Worm (Caenorhabditis elegans) whole organism, L4 larva: ENCODE data around the gene C04G2.10.

ENCODE experiments used
- F49E8.2 ChIP-seq: sonication (generic microtip); optimal IDR thresholded peaks from 2 replicates; lab custom pipeline; 2016; ENCODE audit warnings: missing compliant biosample characterization, mild to moderate bottlenecking, missing genetic modification characterization, borderline replicate concordance
- Y75B8A.6 ChIP-seq: fragments of 200-800 bp; sonication (Bioruptor generic); IDR thresholded peaks from 2 replicates; pipeline ENCODE4 v1.3.6; 2022; ENCODE audit warnings: missing genetic modification reagents, missing genetic modification characterization, missing compliant biosample characterization
- ZK546.5 ChIP-seq, 2 experiments: sonication (generic microtip); optimal IDR thresholded peaks; 2 replicates each; lab custom pipeline; 2017; ENCODE audit warnings: missing biosample characterization in 2 of 2, missing genetic modification characterization in 2 of 2
- ceh-32 ChIP-seq: sonication (generic microtip); optimal IDR thresholded peaks from 2 replicates; lab custom pipeline; 2016; ENCODE audit warnings: mild to moderate bottlenecking, missing genetic modification characterization, missing compliant biosample characterization; ENCODE audit not compliant: poor library complexity
- ceh-44 ChIP-seq: fragments of 200-800 bp; sonication (Bioruptor generic); IDR thresholded peaks from 2 replicates; pipeline ENCODE4 v1.3.6; 2022; ENCODE audit warnings: missing genetic modification reagents, missing genetic modification characterization, missing compliant biosample characterization
- cey-2 ChIP-seq: sonication (generic microtip); optimal IDR thresholded peaks from 3 replicates; lab custom pipeline; 2017; ENCODE audit warnings: missing genetic modification characterization, mild to moderate bottlenecking, missing compliant biosample characterization, antibody characterized with exemption, borderline replicate concordance; ENCODE audit not compliant: insufficient read depth
- ctbp-1 ChIP-seq: fragments of 200-800 bp; sonication (Bioruptor generic); IDR thresholded peaks from 2 replicates; pipeline ENCODE4 v1.3.6; 2022; ENCODE audit warnings: missing genetic modification reagents, missing genetic modification characterization, missing compliant biosample characterization
- dmd-9 ChIP-seq: fragments of 200-800 bp; sonication (Bioruptor generic); IDR thresholded peaks from 2 replicates; pipeline ENCODE4 v1.3.6; 2022; ENCODE audit warnings: missing genetic modification reagents, missing genetic modification characterization, missing compliant biosample characterization
- duxl-1 ChIP-seq: sonication (generic microtip); optimal IDR thresholded peaks from 2 replicates; lab custom pipeline; 2016; ENCODE audit warnings: mild to moderate bottlenecking, missing genetic modification characterization, moderate library complexity, missing compliant biosample characterization; ENCODE audit not compliant: poor library complexity
- egl-27 ChIP-seq: sonication (generic microtip); optimal IDR thresholded peaks from 3 replicates; lab custom pipeline; 2017; ENCODE audit warnings: missing biosample characterization, missing genetic modification reagents, missing genetic modification characterization
- egl-43 ChIP-seq: fragments of 200-800 bp; sonication (Bioruptor generic); IDR thresholded peaks from 2 replicates; pipeline ENCODE4 v1.3.6; 2022; ENCODE audit warnings: missing genetic modification reagents, missing genetic modification characterization, missing compliant biosample characterization
- hif-1 ChIP-seq, 2 experiments: sonication (generic microtip); optimal IDR thresholded peaks; 2 replicates each; lab custom pipeline; 2016 to 2017; ENCODE audit warnings: missing compliant biosample characterization in 2 of 2, missing genetic modification characterization in 2 of 2, missing genetic modification reagents in 2 of 2, missing genotype in 2 of 2, mild to moderate bottlenecking in 1 of 2
- hmg-1.1 ChIP-seq: fragments of 200-800 bp; sonication (Bioruptor generic); IDR thresholded peaks from 2 replicates; pipeline ENCODE4 v1.3.6; 2022; ENCODE audit warnings: missing genetic modification reagents, missing genetic modification characterization, missing compliant biosample characterization
- lin-1 ChIP-seq: fragments of 200-800 bp; sonication (Bioruptor generic); IDR thresholded peaks from 2 replicates; pipeline ENCODE4 v1.3.6; 2022; ENCODE audit warnings: missing genetic modification reagents, missing genetic modification characterization, missing compliant biosample characterization
- lin-38 ChIP-seq: fragments of 200-800 bp; sonication (Bioruptor generic); IDR thresholded peaks from 2 replicates; pipeline ENCODE4 v1.3.6; 2022; ENCODE audit warnings: missing genetic modification reagents, missing genetic modification characterization, missing compliant biosample characterization
- lir-3 ChIP-seq: sonication (generic microtip); optimal IDR thresholded peaks from 2 replicates; lab custom pipeline; 2016; ENCODE audit warnings: mild to moderate bottlenecking, missing genetic modification characterization, missing compliant biosample characterization
- mxl-2 ChIP-seq: fragments of 200-800 bp; sonication (Bioruptor generic); conservative IDR thresholded peaks from 2 replicates; pipeline ENCODE4 v1.3.6; 2022; ENCODE audit warnings: missing genetic modification reagents, missing genetic modification characterization, missing compliant biosample characterization
- nhr-11 ChIP-seq: fragments of 150-350 bp; optimal IDR thresholded peaks from 2 replicates; lab custom pipeline; 2014; ENCODE audit warnings: missing biosample characterization, missing genetic modification characterization
- nhr-237 ChIP-seq: sonication (generic microtip); optimal IDR thresholded peaks from 2 replicates; lab custom pipeline; 2017; ENCODE audit warnings: missing biosample characterization, missing genetic modification characterization
- nhr-25 ChIP-seq: sonication (generic microtip); optimal IDR thresholded peaks from 2 replicates; lab custom pipeline; 2017; ENCODE audit warnings: missing genetic modification characterization, mild to moderate bottlenecking, missing compliant biosample characterization, antibody characterized with exemption, moderate library complexity, borderline replicate concordance; ENCODE audit not compliant: insufficient read depth
- nhr-76 ChIP-seq: fragments of 150-350 bp; optimal IDR thresholded peaks from 2 replicates; lab custom pipeline; 2014; ENCODE audit warnings: missing biosample characterization, missing genetic modification characterization
- nhr-77 ChIP-seq: fragments of 150-350 bp; optimal IDR thresholded peaks from 2 replicates; lab custom pipeline; 2014; ENCODE audit warnings: missing biosample characterization, missing genetic modification characterization
- pha-4 ChIP-seq, 2 experiments: fragments of 150-350 bp in 1 of 2; fragments of 200-800 bp in 1 of 2; sonication (Bioruptor generic) in 1 of 2; IDR thresholded peaks in 1 of 2; optimal IDR thresholded peaks in 1 of 2; 2 replicates each; pipeline versions ENCODE4 v1.3.6 to Lab custom; 2014 to 2022; ENCODE audit warnings: missing genetic modification characterization in 2 of 2, missing genetic modification reagents in 2 of 2, missing biosample characterization in 1 of 2, missing compliant biosample characterization in 1 of 2
- pqm-1 ChIP-seq: sonication (generic microtip); optimal IDR thresholded peaks from 2 replicates; lab custom pipeline; 2017; ENCODE audit warnings: missing biosample characterization, missing genetic modification characterization
- saeg-2 ChIP-seq: fragments of 200-800 bp; sonication (Bioruptor generic); IDR thresholded peaks from 2 replicates; pipeline ENCODE4 v1.3.6; 2022; ENCODE audit warnings: missing genetic modification reagents, missing genetic modification characterization, missing compliant biosample characterization
- sdz-12 ChIP-seq: fragments of 200-800 bp; sonication (Bioruptor generic); optimal IDR thresholded peaks from 2 replicates; lab custom pipeline; 2018; ENCODE audit warnings: mild to moderate bottlenecking, missing genetic modification characterization, missing compliant biosample characterization
- snpc-1.2 ChIP-seq: fragments of 200-800 bp; sonication (Bioruptor generic); IDR thresholded peaks from 2 replicates; pipeline ENCODE4 v1.3.6; 2022; ENCODE audit warnings: missing genetic modification reagents, missing genetic modification characterization, missing compliant biosample characterization
- snpc-4 ChIP-seq: fragments of 150-350 bp; optimal IDR thresholded peaks from 2 replicates; lab custom pipeline; 2014; ENCODE audit warnings: missing biosample characterization, missing genetic modification characterization
- spr-1 ChIP-seq: sonication (generic microtip); optimal IDR thresholded peaks from 2 replicates; lab custom pipeline; 2016; ENCODE audit warnings: mild to moderate bottlenecking, missing genetic modification characterization, missing compliant biosample characterization
- unc-62 ChIP-seq, 3 experiments: fragments of 150-350 bp in 1 of 3; sonication (generic microtip); optimal IDR thresholded peaks in 2 of 3; peaks in 1 of 3; 1 replicate in 1 of 3; 2 replicates in 2 of 3; lab custom pipeline; 2014 to 2017; ENCODE audit warnings: missing biosample characterization in 3 of 3, missing genetic modification characterization in 3 of 3, missing genetic modification reagents in 3 of 3, missing genotype in 1 of 3
- zag-1 ChIP-seq: fragments of 150-350 bp; optimal IDR thresholded peaks from 2 replicates; lab custom pipeline; 2014; ENCODE audit warnings: missing biosample characterization, missing genetic modification characterization

Gene C04G2.10

DNA sequence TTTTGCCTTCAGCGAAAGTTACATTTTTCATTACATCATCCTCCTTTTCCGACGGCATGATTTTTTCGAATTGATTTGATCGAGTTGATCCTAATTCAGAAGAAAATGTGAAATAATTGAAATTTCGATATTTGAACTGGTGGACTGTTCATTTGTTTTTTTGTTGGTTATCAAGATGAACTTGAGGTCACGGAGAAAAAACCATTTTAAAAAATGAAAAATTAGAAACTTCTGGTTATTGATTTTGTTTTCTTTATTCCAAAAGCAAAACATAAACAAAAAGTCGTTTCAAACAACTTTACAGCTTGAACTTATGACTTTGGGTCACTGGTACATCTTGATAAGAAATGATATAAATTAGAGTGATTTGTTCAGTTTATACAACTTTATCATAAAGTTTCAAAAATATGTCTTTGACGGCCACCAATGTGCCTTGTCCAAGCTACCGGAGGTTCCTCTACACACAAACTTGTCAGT, 40.2 kb upstream of the C04G2.10 start, which contains the start of the genes ttbk-4 and W01B6.4:
ttbk-4 (minus strand) TSS at position 101 of the 477 bp plus-strand sequence.
W01B6.4 (plus strand) TSS at position 427 of the 477 bp plus-strand sequence.
- TF ChIP-seq hmg-1.1 (GFP tag; lab: Robert Waterston, UW): no peak
- peak in 1 of 2 experiments; percentile 2 for TF ChIP-seq unc-62 (GFP tag; optimal IDR thresholded peaks at IDR 0.05 in 1 of 2; lab: Kevin White, UChicago)
- TF ChIP-seq unc-62 (tag; optimal IDR thresholded peaks at IDR 0.05; lab: Kevin White, UChicago): no peak

DNA sequence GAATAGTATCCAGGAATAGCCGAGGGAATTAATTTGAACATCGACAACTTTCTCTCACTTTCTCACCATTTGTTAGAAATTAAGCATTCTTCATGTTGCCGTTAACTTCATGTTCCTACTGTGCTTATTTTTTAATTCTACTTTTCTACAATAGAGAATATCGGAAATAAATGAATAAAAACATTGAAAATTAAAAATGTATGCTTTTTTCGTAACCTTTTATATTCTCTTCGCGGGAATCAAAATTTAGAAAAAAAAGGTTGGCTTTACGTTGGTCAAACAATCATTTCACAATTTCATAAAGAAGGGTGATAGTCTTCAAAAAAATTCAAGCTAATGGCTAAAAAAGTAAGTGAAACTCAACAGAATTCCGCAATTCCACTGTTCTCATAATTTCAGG, 39.3 kb upstream of the C04G2.10 start, which contains the start of gene W01B6.5:
W01B6.5 (plus strand) TSS at position 301 of the 400 bp plus-strand sequence.
- TF ChIP-seq nhr-76 (tag; lab: Kevin White, UChicago) (no peak), lir-3 (tag; lab: Kevin White, UChicago) (no peak), Y75B8A.6 (no peak), dmd-9 (no peak), sdz-12 (GFP tag; lab: Kevin White, UChicago) (no peak), saeg-2 (GFP tag; lab: Robert Waterston, UW) (no peak), lin-1 (GFP tag; lab: Robert Waterston, UW) (no peak), ZK546.5 (tag; optimal IDR thresholded peaks at IDR 0.05; lab: Kevin White, UChicago) (no peak), pha-4 (GFP tag; IDR thresholded peaks at IDR 0.05; lab: Robert Waterston, UW) (no peak), pha-4 (tag; optimal IDR thresholded peaks at IDR 0.05; lab: Kevin White, UChicago) (no peak), snpc-4 (no peak), cey-2 (tag; lab: Kevin White, UChicago) (no peak), pqm-1 (no peak), nhr-237 (tag; lab: Kevin White, UChicago) (no peak), nhr-11 (tag; lab: Kevin White, UChicago) (no peak), egl-27 (tag; lab: Kevin White, UChicago) (no peak), nhr-25 (tag; lab: Kevin White, UChicago) (no peak), snpc-1.2 (GFP tag; lab: Robert Waterston, UW) (no peak)

ce11 chrIV:10078003-10078402, 37.2 kb upstream of the C04G2.10 start:
- TF ChIP-seq mxl-2 (GFP tag; lab: Robert Waterston, UW): no peak
- no peak for TF ChIP-seq ceh-32 (tag; lab: Kevin White, UChicago)
- peak in 1 of 2 experiments; percentile 92 for TF ChIP-seq unc-62 (GFP tag; optimal IDR thresholded peaks at IDR 0.05 in 1 of 2; lab: Kevin White, UChicago)
- no peak for TF ChIP-seq unc-62 (tag; optimal IDR thresholded peaks at IDR 0.05; lab: Kevin White, UChicago)
- TF ChIP-seq F49E8.2 (tag; lab: Kevin White, UChicago): no peak
- no peak for TF ChIP-seq egl-43

ce11 chrIV:10080816-10081215, 34.4 kb upstream of the C04G2.10 start, which contains the start of gene W01B6.6:
TSS of gene W01B6.6 (plus strand) at chrIV:10081116.
- TF ChIP-seq zag-1 (tag; lab: Kevin White, UChicago): no peak
- TF ChIP-seq spr-1 (tag; lab: Kevin White, UChicago): no peak
- no peak for TF ChIP-seq nhr-77 (tag; lab: Kevin White, UChicago)
- no peak for TF ChIP-seq sdz-12 (GFP tag; lab: Kevin White, UChicago)
- TF ChIP-seq duxl-1: no peak
- TF ChIP-seq lin-38: no peak
- TF ChIP-seq ctbp-1: no peak
- no peak for TF ChIP-seq ceh-44
- no peak for TF ChIP-seq cey-2 (tag; lab: Kevin White, UChicago)
- no peak for TF ChIP-seq hif-1 (tag; optimal IDR thresholded peaks at IDR 0.05; lab: Kevin White, UChicago)
